Fruit fly (Drosophila melanogaster) whole organism, embryonic: ENCODE data around the gene CG33687.
A peak's percentile ranks its signal among the peaks of the same experiment; 100 is the strongest.

ENCODE experiments used
- Atf6 ChIP-seq: fragments of 200-800 bp; sonication (Bioruptor generic); IDR thresholded peaks from 2 replicates; pipeline ENCODE4 v1.3.6; 2022; ENCODE audit warnings: missing biosample characterization, missing genetic modification characterization
- Awh ChIP-seq: fragments of 200-800 bp; sonication (Bioruptor generic); IDR thresholded peaks from 2 replicates; pipeline ENCODE4, ENCODE4 v1.3.6; 2022; ENCODE audit warnings: missing biosample characterization, missing genetic modification characterization
- B-H1 ChIP-seq: fragments of 200-800 bp; sonication (Bioruptor generic); IDR thresholded peaks from 3 replicates; pipeline ENCODE4 v1.3.6; 2022; ENCODE audit warnings: missing biosample characterization, missing genetic modification characterization
- Bdp1 ChIP-seq: fragments of 200-800 bp; sonication (Bioruptor generic); optimal IDR thresholded peaks from 3 replicates; lab custom pipeline; 2016; ENCODE audit warnings: missing biosample characterization, missing genetic modification characterization
- CG10321 ChIP-seq: fragments of 200-800 bp; sonication (Bioruptor generic); IDR thresholded peaks from 2 replicates; pipeline ENCODE4 v1.3.6; 2022; ENCODE audit warnings: missing biosample characterization, missing genetic modification characterization
- CG10431 ChIP-seq: fragments of 200-800 bp; sonication (Bioruptor generic); optimal IDR thresholded peaks from 3 replicates; lab custom pipeline; 2018; ENCODE audit warnings: missing biosample characterization, mild to moderate bottlenecking, missing genetic modification characterization
- CG12071 ChIP-seq: fragments of 200-800 bp; sonication (Bioruptor generic); optimal IDR thresholded peaks from 3 replicates; lab custom pipeline; 2018; ENCODE audit warnings: missing biosample characterization, mild to moderate bottlenecking, missing genetic modification characterization
- CG1529 ChIP-seq: fragments of 200-800 bp; sonication (Bioruptor generic); optimal IDR thresholded peaks from 3 replicates; lab custom pipeline; 2018; ENCODE audit warnings: missing biosample characterization, missing genetic modification characterization
- CG16813 ChIP-seq: fragments of 200-800 bp; sonication (Bioruptor generic); IDR thresholded peaks from 3 replicates; pipeline ENCODE4 v1.3.6; 2022; ENCODE audit warnings: missing biosample characterization, missing genetic modification characterization; ENCODE audit not compliant: partially characterized antibody
- CG17829 ChIP-seq: fragments of 200-800 bp; optimal IDR thresholded peaks from 2 replicates; lab custom pipeline; 2019; ENCODE audit warnings: missing biosample characterization, mild to moderate bottlenecking, missing genetic modification characterization, moderate library complexity
- CG2202 ChIP-seq: fragments of 200-800 bp; sonication (Bioruptor generic); optimal IDR thresholded peaks from 2 replicates; lab custom pipeline; 2018; ENCODE audit warnings: missing biosample characterization, mild to moderate bottlenecking, missing genetic modification characterization
- CG31224 ChIP-seq: fragments of 200-800 bp; sonication (Bioruptor generic); IDR thresholded peaks from 2 replicates; pipeline ENCODE4 v1.3.6; 2022; ENCODE audit warnings: missing biosample characterization, missing genetic modification characterization
- CG32772 ChIP-seq: fragments of 200-800 bp; sonication (Bioruptor generic); IDR thresholded peaks from 2 replicates; pipeline ENCODE4 v1.3.6; 2022; ENCODE audit warnings: missing biosample characterization, missing genetic modification characterization
- CG3407 ChIP-seq: fragments of 200-800 bp; sonication (Bioruptor generic); optimal IDR thresholded peaks from 2 replicates; lab custom pipeline; 2018; ENCODE audit warnings: missing biosample characterization, mild to moderate bottlenecking, missing genetic modification characterization
- CG3995 ChIP-seq: fragments of 200-800 bp; sonication (Bioruptor generic); optimal IDR thresholded peaks from 3 replicates; lab custom pipeline; 2016; ENCODE audit warnings: missing biosample characterization, missing genetic modification characterization
- CG6272 ChIP-seq: fragments of 200-800 bp; sonication (Bioruptor generic); IDR thresholded peaks from 2 replicates; pipeline ENCODE4 v1.3.6; 2022; ENCODE audit warnings: missing biosample characterization, missing genetic modification characterization
- CG7745 ChIP-seq: fragments of 200-800 bp; sonication (Bioruptor generic); optimal IDR thresholded peaks from 2 replicates; lab custom pipeline; 2018; ENCODE audit warnings: missing biosample characterization, mild to moderate bottlenecking, missing genetic modification characterization, moderate library complexity
- D ChIP-seq, 2 experiments: fragments of 200-800 bp in 1 of 2; fragments of >200 bp in 1 of 2; sonication (Bioruptor generic) in 1 of 2; optimal IDR thresholded peaks; 2 replicates in 1 of 2; 3 replicates in 1 of 2; lab custom pipeline; 2017; ENCODE audit warnings: mild to moderate bottlenecking in 1 of 2, missing biosample characterization in 1 of 2, missing genetic modification characterization in 1 of 2, missing genetic modification reagents in 1 of 2
- Dip2 ChIP-seq: fragments of 200-800 bp; sonication (Bioruptor generic); IDR thresholded peaks from 2 replicates; pipeline ENCODE4 v1.3.6; 2022; ENCODE audit warnings: missing biosample characterization, missing genetic modification characterization
- GATAe ChIP-seq: fragments of 200-800 bp; sonication (Bioruptor generic); conservative IDR thresholded peaks from 2 replicates; pipeline ENCODE4 v1.3.6; 2022; ENCODE audit warnings: missing biosample characterization, missing genetic modification characterization
- Gsc ChIP-seq: fragments of 200-800 bp; sonication (Bioruptor generic); IDR thresholded peaks from 2 replicates; pipeline ENCODE4 v1.3.6; 2022; ENCODE audit warnings: missing biosample characterization, missing genetic modification characterization
- Hand ChIP-seq: fragments of 200-800 bp; sonication (Bioruptor generic); optimal IDR thresholded peaks from 2 replicates; lab custom pipeline; 2017; ENCODE audit warnings: mild to moderate bottlenecking, missing biosample characterization, missing genetic modification reagents, missing genetic modification characterization
- Hmx ChIP-seq: fragments of 200-800 bp; sonication (Bioruptor generic); optimal IDR thresholded peaks from 2 replicates; lab custom pipeline; 2016; ENCODE audit warnings: missing biosample characterization, missing genetic modification characterization
- MBD-R2 ChIP-seq: fragments of 200-800 bp; sonication (Bioruptor generic); IDR thresholded peaks from 2 replicates; pipeline ENCODE4 v1.3.6; 2022; ENCODE audit warnings: missing biosample characterization, missing genetic modification characterization
- Med ChIP-seq: fragments of 200-800 bp; sonication (Bioruptor generic); peaks from one replicate; lab custom pipeline; 2016; ENCODE audit warnings: missing biosample characterization, missing genetic modification characterization, mild to moderate bottlenecking, inconsistent platforms, moderate library complexity
- NC2α ChIP-seq: fragments of 200-800 bp; sonication (Bioruptor generic); optimal IDR thresholded peaks from 2 replicates; lab custom pipeline; 2016; ENCODE audit warnings: missing biosample characterization, missing genetic modification characterization
- NC2β ChIP-seq: fragments of 200-800 bp; sonication (Bioruptor generic); optimal IDR thresholded peaks from 2 replicates; lab custom pipeline; 2016; ENCODE audit warnings: missing biosample characterization, missing genetic modification characterization
- Oaz ChIP-seq: fragments of 200-800 bp; sonication (Bioruptor generic); IDR thresholded peaks from 2 replicates; pipeline ENCODE4 v1.3.6; 2022; ENCODE audit warnings: missing biosample characterization, missing genetic modification characterization
- Spps ChIP-seq: fragments of 200-800 bp; sonication (Bioruptor generic); optimal IDR thresholded peaks from 2 replicates; lab custom pipeline; 2018; ENCODE audit warnings: missing biosample characterization, mild to moderate bottlenecking, missing genetic modification characterization
- croc ChIP-seq: fragments of 200-800 bp; sonication (Bioruptor generic); conservative IDR thresholded peaks from 3 replicates; pipeline ENCODE4 v1.3.6; 2022; ENCODE audit warnings: missing biosample characterization, missing genetic modification characterization
- exex ChIP-seq: fragments of 200-800 bp; sonication (Bioruptor generic); optimal IDR thresholded peaks from 4 replicates; lab custom pipeline; 2018; ENCODE audit warnings: missing biosample characterization, mild to moderate bottlenecking, missing genetic modification characterization, moderate library complexity
- ftz-f1 ChIP-seq: fragments of 200-800 bp; sonication (Bioruptor generic); optimal IDR thresholded peaks from 2 replicates; lab custom pipeline; 2016; ENCODE audit warnings: missing biosample characterization, missing genetic modification characterization
- fu2 ChIP-seq: fragments of 200-800 bp; sonication (Bioruptor generic); optimal IDR thresholded peaks from 2 replicates; lab custom pipeline; 2016; ENCODE audit warnings: missing biosample characterization, missing genetic modification characterization
- gfzf ChIP-seq: fragments of 200-800 bp; sonication (Bioruptor generic); optimal IDR thresholded peaks from 2 replicates; lab custom pipeline; 2016; ENCODE audit warnings: missing biosample characterization, mild to moderate bottlenecking, missing genetic modification characterization, moderate library complexity
- gsb ChIP-seq: fragments of 200-800 bp; sonication (Bioruptor generic); IDR thresholded peaks from 2 replicates; pipeline ENCODE4 v1.3.6; 2022; ENCODE audit warnings: missing biosample characterization, missing genetic modification characterization
- gt ChIP-seq: fragments of 200-800 bp; sonication (Bioruptor generic); IDR thresholded peaks from 2 replicates; pipeline ENCODE4 v1.3.6; 2022; ENCODE audit warnings: missing biosample characterization, missing genetic modification characterization
- maf-S ChIP-seq: fragments of 200-800 bp; sonication (Bioruptor generic); optimal IDR thresholded peaks from 2 replicates; lab custom pipeline; 2016; ENCODE audit warnings: missing biosample characterization, missing genetic modification characterization
- mld ChIP-seq: fragments of 200-800 bp; sonication (Bioruptor generic); IDR thresholded peaks from 3 replicates; pipeline ENCODE4 v1.3.6; 2022; ENCODE audit warnings: missing biosample characterization, missing genetic modification characterization; ENCODE audit not compliant: partially characterized antibody
- onecut ChIP-seq: fragments of 200-800 bp; sonication (Bioruptor generic); IDR thresholded peaks from 2 replicates; pipeline ENCODE4 v1.3.6; 2022; ENCODE audit warnings: missing biosample characterization, missing genetic modification characterization
- psq ChIP-seq: fragments of 200-800 bp; sonication (Bioruptor generic); optimal IDR thresholded peaks from 2 replicates; lab custom pipeline; 2017; ENCODE audit warnings: missing biosample characterization, missing genetic modification characterization
- scrt ChIP-seq: fragments of 200-800 bp; sonication (Bioruptor generic); optimal IDR thresholded peaks from 2 replicates; lab custom pipeline; 2018; ENCODE audit warnings: missing biosample characterization, mild to moderate bottlenecking, missing genetic modification characterization, moderate library complexity
- sens ChIP-seq: fragments of 200-800 bp; sonication (Bioruptor generic); peaks from one replicate; lab custom pipeline; 2016; ENCODE audit warnings: missing biosample characterization, missing genetic modification characterization
- shn ChIP-seq: fragments of 200-800 bp; sonication (Bioruptor generic); optimal IDR thresholded peaks from 3 replicates; lab custom pipeline; 2016; ENCODE audit warnings: missing biosample characterization, missing genetic modification characterization
- ssp ChIP-seq: fragments of 200-800 bp; sonication (Bioruptor generic); IDR thresholded peaks from 2 replicates; pipeline ENCODE4 v1.3.6; 2022; ENCODE audit warnings: missing biosample characterization, missing genetic modification characterization
- sug ChIP-seq: fragments of 200-800 bp; optimal IDR thresholded peaks from 2 replicates; lab custom pipeline; 2019; ENCODE audit warnings: missing biosample characterization, mild to moderate bottlenecking, missing genetic modification characterization, moderate library complexity
- tx ChIP-seq: fragments of 200-800 bp; sonication (Bioruptor generic); optimal IDR thresholded peaks from 2 replicates; lab custom pipeline; 2016; ENCODE audit warnings: missing biosample characterization, missing genetic modification characterization
- vnd ChIP-seq: fragments of 200-800 bp; sonication (Bioruptor generic); IDR thresholded peaks from 3 replicates; pipeline ENCODE4 v1.3.6; 2022; ENCODE audit warnings: missing biosample characterization, missing genetic modification characterization; ENCODE audit not compliant: partially characterized antibody
- zen2 ChIP-seq: fragments of 200-800 bp; sonication (Bioruptor generic); IDR thresholded peaks from 3 replicates; pipeline ENCODE4 v1.3.6; 2022; ENCODE audit warnings: missing biosample characterization, missing genetic modification characterization; ENCODE audit not compliant: partially characterized antibody

The CG33687 gene

dm6 chr3L:16161131-16161530 is 36.5 kb upstream of the CG33687 start:
- no peak for TF ChIP-seq CG16813 (GFP tag; lab: Robert Waterston, UW)
- TF ChIP-seq CG10431 (GFP tag; lab: Kevin White, UChicago), result peak; percentile 26
- TF ChIP-seq CG3407 (GFP tag; lab: Kevin White, UChicago), result no peak
- 0 out of 2 replicates have a peak, but pooled peaks have one; percentile 9 for TF ChIP-seq CG10321 (GFP tag; lab: Robert Waterston, UW)
- TF ChIP-seq Med (GFP tag; lab: Kevin White, UChicago), result peak; percentile 21
- no peak for TF ChIP-seq psq
- TF ChIP-seq tx (GFP tag; lab: Kevin White, UChicago), result no peak
- TF ChIP-seq sug (tag; lab: Kevin White, UChicago), result peak; percentile 31
- no peak for TF ChIP-seq gt (GFP tag; lab: Robert Waterston, UW)
- TF ChIP-seq ftz-f1, result peak; percentile 45
- peak; percentile 73 for TF ChIP-seq exex (tag; lab: Kevin White, UChicago)
- peak; percentile 12 for TF ChIP-seq sens (GFP tag; lab: Kevin White, UChicago)
- 0 out of 3 replicates have a peak, but pooled peaks have one; percentile 7 for TF ChIP-seq zen2 (GFP tag; lab: Robert Waterston, UW)

- no peak for TF ChIP-seq mld
- TF ChIP-seq CG6272 (GFP tag; lab: Robert Waterston, UW), result no peak
- peak; percentile 10 for TF ChIP-seq Spps (tag; lab: Kevin White, UChicago)
- TF ChIP-seq Awh (GFP tag; lab: Robert Waterston, UW), result no peak
- TF ChIP-seq CG17829, result peak; percentile 58
- TF ChIP-seq Atf6 (GFP tag; lab: Robert Waterston, UW), result peak; percentile 72
- peak; percentile 34; the same call in 1 of the 2 replicates for TF ChIP-seq ssp (GFP tag; lab: Robert Waterston, UW)
- TF ChIP-seq B-H1 (GFP tag; lab: Robert Waterston, UW), result peak; percentile 27; the same call in 1 of the 3 replicates
- TF ChIP-seq NC2β, result peak; percentile 31
- no peak for TF ChIP-seq GATAe (GFP tag; lab: Robert Waterston, UW)
- no peak for TF ChIP-seq D (optimal IDR thresholded peaks at IDR 0.05; lab: Kevin White, UChicago)
- peak; percentile 57 for TF ChIP-seq D (GFP tag; optimal IDR thresholded peaks at IDR 0.05; lab: Kevin White, UChicago)
- TF ChIP-seq CG3995 (GFP tag; lab: Kevin White, UChicago), result peak; percentile 40
- peak; percentile 84 for TF ChIP-seq fu2 (GFP tag; lab: Kevin White, UChicago)
- TF ChIP-seq gsb (GFP tag; lab: Robert Waterston, UW), result peak; percentile 39; the same call in 1 of the 2 replicates
- no peak for TF ChIP-seq gfzf (GFP tag; lab: Kevin White, UChicago)
- peak; percentile 41 for TF ChIP-seq CG31224 (GFP tag; lab: Robert Waterston, UW)
- no peak; the same call in 1 of the 2 replicates for TF ChIP-seq MBD-R2
- peak; percentile 31 for TF ChIP-seq maf-S (GFP tag; lab: Kevin White, UChicago)
- TF ChIP-seq Dip2 (GFP tag; lab: Robert Waterston, UW), result no peak
- TF ChIP-seq croc (GFP tag; lab: Robert Waterston, UW), result peak; percentile 29; the same call in 2 of the 3 replicates
- peak; percentile 59 for TF ChIP-seq shn (GFP tag; lab: Kevin White, UChicago)
- no peak for TF ChIP-seq Oaz (GFP tag; lab: Robert Waterston, UW)
- 0 out of 3 replicates have a peak, but pooled peaks have one; percentile 20 for TF ChIP-seq vnd (GFP tag; lab: Robert Waterston, UW)
- peak; percentile 57; the same call in 1 of the 2 replicates for TF ChIP-seq CG32772 (GFP tag; lab: Robert Waterston, UW)
- TF ChIP-seq CG2202 (tag; lab: Kevin White, UChicago), result peak; percentile 6
- peak; percentile 71 for TF ChIP-seq scrt (GFP tag; lab: Kevin White, UChicago)
- no peak for TF ChIP-seq CG7745
- TF ChIP-seq Gsc (GFP tag; lab: Robert Waterston, UW), result no peak
- peak; percentile 44 for TF ChIP-seq CG12071 (GFP tag; lab: Kevin White, UChicago)
- peak; percentile 8 for TF ChIP-seq Hmx (GFP tag; lab: Kevin White, UChicago)
- TF ChIP-seq onecut (GFP tag; lab: Robert Waterston, UW), result peak; percentile 46
- peak; percentile 34 for TF ChIP-seq Bdp1 (GFP tag; lab: Kevin White, UChicago)
- peak; percentile 87 for TF ChIP-seq Hand
- peak; percentile 12 for TF ChIP-seq NC2α (GFP tag; lab: Kevin White, UChicago)
- peak; percentile 68 for TF ChIP-seq CG1529 (GFP tag; lab: Kevin White, UChicago)
Measured at dm6 chr3L:16161847-16162556, 35.7 kb upstream of the CG33687 start.
